Worm (Caenorhabditis elegans) whole organism, late embryonic: ENCODE measurements around the gene com-1.
A peak's percentile ranks its signal among the peaks of the same experiment; 100 is the strongest.

Experiments used
- C08G9.2 ChIP-seq: sonication (generic microtip); optimal IDR thresholded peaks from 2 replicates; lab custom pipeline; 2016; ENCODE audit warnings: mild to moderate bottlenecking, missing genetic modification characterization, moderate library complexity, missing compliant biosample characterization
- K09A11.1 ChIP-seq: sonication (generic microtip); optimal IDR thresholded peaks from 2 replicates; lab custom pipeline; 2017; ENCODE audit warnings: antibody characterized with exemption, mild to moderate bottlenecking, missing genetic modification characterization, missing compliant biosample characterization; ENCODE audit not compliant: insufficient read depth
- Y22D7AL.16 ChIP-seq: sonication (generic microtip); optimal IDR thresholded peaks from 2 replicates; lab custom pipeline; 2016; ENCODE audit warnings: missing genetic modification characterization, missing compliant biosample characterization
- ahr-1 ChIP-seq: sonication (generic microtip); optimal IDR thresholded peaks from 2 replicates; lab custom pipeline; 2016; ENCODE audit warnings: missing genetic modification characterization, missing compliant biosample characterization
- ama-1 ChIP-seq: fragments of 150-350 bp; optimal IDR thresholded peaks from 2 replicates; lab custom pipeline; 2014
- ceh-19 ChIP-seq: fragments of 200-800 bp; sonication (Bioruptor generic); optimal IDR thresholded peaks from 2 replicates; lab custom pipeline; 2018; ENCODE audit warnings: mild to moderate bottlenecking, missing genetic modification characterization, missing compliant biosample characterization
- ceh-2 ChIP-seq: sonication (generic microtip); optimal IDR thresholded peaks from 2 replicates; lab custom pipeline; 2016; ENCODE audit warnings: missing genotype, missing genetic modification characterization, missing compliant biosample characterization
- ceh-22 ChIP-seq: sonication (generic microtip); optimal IDR thresholded peaks from 2 replicates; lab custom pipeline; 2017; ENCODE audit warnings: missing biosample characterization, missing genetic modification characterization
- ceh-24 ChIP-seq: sonication (generic microtip); optimal IDR thresholded peaks from 2 replicates; lab custom pipeline; 2016; ENCODE audit warnings: mild to moderate bottlenecking, missing genetic modification characterization, missing compliant biosample characterization
- ceh-30 ChIP-seq: fragments of 150-350 bp; optimal IDR thresholded peaks from 2 replicates; lab custom pipeline; 2014; ENCODE audit warnings: missing biosample characterization, missing genetic modification characterization
- ceh-31 ChIP-seq: sonication (generic microtip); optimal IDR thresholded peaks from 2 replicates; lab custom pipeline; 2016; ENCODE audit warnings: missing genetic modification characterization, missing compliant biosample characterization
- ceh-34 ChIP-seq: sonication (generic microtip); optimal IDR thresholded peaks from 2 replicates; lab custom pipeline; 2016; ENCODE audit warnings: mild to moderate bottlenecking, missing genetic modification characterization, missing compliant biosample characterization
- ceh-9 ChIP-seq: sonication (generic microtip); optimal IDR thresholded peaks from 2 replicates; lab custom pipeline; 2016; ENCODE audit warnings: mild to moderate bottlenecking, missing genetic modification characterization, inconsistent platforms, missing compliant biosample characterization
- che-1 ChIP-seq: sonication (generic microtip); optimal IDR thresholded peaks from 2 replicates; lab custom pipeline; 2016; ENCODE audit warnings: mild to moderate bottlenecking, missing genetic modification characterization, missing compliant biosample characterization
- dmd-4 ChIP-seq: sonication (generic microtip); optimal IDR thresholded peaks from 2 replicates; lab custom pipeline; 2016; ENCODE audit warnings: borderline replicate concordance, missing genetic modification characterization, missing compliant biosample characterization
- dve-1 ChIP-seq: sonication (generic microtip); optimal IDR thresholded peaks from 2 replicates; lab custom pipeline; 2017; ENCODE audit warnings: antibody characterized with exemption, mild to moderate bottlenecking, missing genetic modification characterization, missing compliant biosample characterization
- elt-4 ChIP-seq: sonication (generic microtip); optimal IDR thresholded peaks from 2 replicates; lab custom pipeline; 2016; ENCODE audit warnings: missing genetic modification characterization, missing compliant biosample characterization
- eyg-1 ChIP-seq: sonication (generic microtip); optimal IDR thresholded peaks from 2 replicates; lab custom pipeline; 2016; ENCODE audit warnings: missing genotype, missing genetic modification characterization, missing compliant biosample characterization
- fax-1 ChIP-seq: sonication (generic microtip); optimal IDR thresholded peaks from 2 replicates; lab custom pipeline; 2016; ENCODE audit warnings: missing genotype, missing genetic modification characterization, missing compliant biosample characterization
- fkh-10 ChIP-seq: fragments of 150-350 bp; optimal IDR thresholded peaks from 2 replicates; lab custom pipeline; 2014; ENCODE audit warnings: missing biosample characterization, missing genetic modification reagents, missing genetic modification characterization
- gmeb-2 ChIP-seq: sonication (generic microtip); optimal IDR thresholded peaks from 2 replicates; lab custom pipeline; 2016; ENCODE audit warnings: missing genetic modification characterization, inconsistent platforms, missing compliant biosample characterization
- hlh-13 ChIP-seq: fragments of 200-800 bp; sonication (Bioruptor generic); optimal IDR thresholded peaks from 2 replicates; lab custom pipeline; 2018; ENCODE audit warnings: mild to moderate bottlenecking, missing genetic modification characterization, missing compliant biosample characterization
- hlh-15 ChIP-seq: sonication (generic microtip); optimal IDR thresholded peaks from 2 replicates; lab custom pipeline; 2016; ENCODE audit warnings: missing genetic modification characterization, missing compliant biosample characterization
- hlh-30 ChIP-seq: sonication (generic microtip); optimal IDR thresholded peaks from 2 replicates; lab custom pipeline; 2017; ENCODE audit warnings: antibody characterized with exemption, missing genetic modification characterization, missing compliant biosample characterization; ENCODE audit not compliant: insufficient read depth
- hlh-6 ChIP-seq: sonication (generic microtip); optimal IDR thresholded peaks from 2 replicates; lab custom pipeline; 2016; ENCODE audit warnings: missing genotype, missing genetic modification characterization, missing compliant biosample characterization
- lim-6 ChIP-seq: sonication (generic microtip); optimal IDR thresholded peaks from 2 replicates; lab custom pipeline; 2016; ENCODE audit warnings: missing genetic modification characterization, missing compliant biosample characterization
- madf-2 ChIP-seq: sonication (generic microtip); optimal IDR thresholded peaks from 2 replicates; lab custom pipeline; 2017; ENCODE audit warnings: missing genetic modification characterization, missing compliant biosample characterization
- nfya-1 ChIP-seq: sonication (generic microtip); optimal IDR thresholded peaks from 2 replicates; lab custom pipeline; 2017; ENCODE audit warnings: missing genetic modification characterization, mild to moderate bottlenecking, missing compliant biosample characterization, antibody characterized with exemption, moderate library complexity
- nhr-11 ChIP-seq: fragments of 150-350 bp; optimal IDR thresholded peaks from 2 replicates; lab custom pipeline; 2014; ENCODE audit warnings: missing biosample characterization, missing genetic modification characterization
- nhr-232 ChIP-seq: sonication (generic microtip); optimal IDR thresholded peaks from 2 replicates; lab custom pipeline; 2016; ENCODE audit warnings: missing genetic modification characterization, missing compliant biosample characterization
- npax-4 ChIP-seq: sonication (generic microtip); optimal IDR thresholded peaks from 2 replicates; lab custom pipeline; 2016; ENCODE audit warnings: missing genetic modification characterization, missing compliant biosample characterization
- odd-2 ChIP-seq: sonication (generic microtip); optimal IDR thresholded peaks from 2 replicates; lab custom pipeline; 2017; ENCODE audit warnings: antibody characterized with exemption, mild to moderate bottlenecking, missing genetic modification characterization, missing compliant biosample characterization
- pag-3 ChIP-seq: sonication (generic microtip); optimal IDR thresholded peaks from 2 replicates; lab custom pipeline; 2016; ENCODE audit warnings: missing compliant biosample characterization, missing genetic modification characterization, borderline replicate concordance
- pat-9 ChIP-seq: fragments of 200-800 bp; sonication (Bioruptor generic); optimal IDR thresholded peaks from 2 replicates; lab custom pipeline; 2018; ENCODE audit warnings: mild to moderate bottlenecking, missing genetic modification characterization, moderate library complexity, missing compliant biosample characterization
- pha-2 ChIP-seq: sonication (generic microtip); optimal IDR thresholded peaks from 2 replicates; lab custom pipeline; 2017; ENCODE audit warnings: mild to moderate bottlenecking, missing genetic modification characterization, missing compliant biosample characterization
- pqm-1 ChIP-seq: sonication (generic microtip); optimal IDR thresholded peaks from 2 replicates; lab custom pipeline; 2016; ENCODE audit warnings: missing genetic modification characterization, missing compliant biosample characterization
- ref-2 ChIP-seq: sonication (generic microtip); optimal IDR thresholded peaks from 2 replicates; lab custom pipeline; 2016; ENCODE audit warnings: missing genetic modification characterization, missing compliant biosample characterization
- rnt-1 ChIP-seq: sonication (generic microtip); optimal IDR thresholded peaks from 2 replicates; lab custom pipeline; 2016; ENCODE audit warnings: missing genetic modification characterization, missing compliant biosample characterization
- sox-2 ChIP-seq: fragments of 200-800 bp; sonication (Bioruptor generic); IDR thresholded peaks from 2 replicates; pipeline ENCODE4 v1.3.6; 2022; ENCODE audit warnings: missing genetic modification reagents, missing genetic modification characterization, missing compliant biosample characterization
- sox-4 ChIP-seq: sonication (generic microtip); optimal IDR thresholded peaks from 2 replicates; lab custom pipeline; 2017; ENCODE audit warnings: mild to moderate bottlenecking, missing genetic modification characterization, inconsistent platforms, missing compliant biosample characterization
- syd-9 ChIP-seq: sonication (generic microtip); optimal IDR thresholded peaks from 2 replicates; lab custom pipeline; 2016; ENCODE audit warnings: mild to moderate bottlenecking, missing genetic modification characterization, moderate library complexity, missing compliant biosample characterization
- tbx-2 ChIP-seq: sonication (generic microtip); optimal IDR thresholded peaks from 2 replicates; lab custom pipeline; 2016; ENCODE audit warnings: missing genetic modification characterization, missing compliant biosample characterization
- tbx-7 ChIP-seq: sonication (generic microtip); optimal IDR thresholded peaks from 2 replicates; lab custom pipeline; 2016; ENCODE audit warnings: missing genotype, missing genetic modification characterization, missing compliant biosample characterization
- ttx-3 ChIP-seq: sonication (generic microtip); optimal IDR thresholded peaks from 2 replicates; lab custom pipeline; 2016; ENCODE audit warnings: missing genetic modification reagents, missing genetic modification characterization, missing compliant biosample characterization
- unc-3 ChIP-seq, 2 experiments: fragments of 200-800 bp in 1 of 2; sonication (Bioruptor generic) in 1 of 2; sonication (generic microtip) in 1 of 2; conservative IDR thresholded peaks in 1 of 2; optimal IDR thresholded peaks in 1 of 2; 2 replicates each; pipeline versions ENCODE4 v1.3.6 to Lab custom; 2016 to 2022; ENCODE audit warnings: missing compliant biosample characterization in 2 of 2, missing genetic modification characterization in 2 of 2, missing genetic modification reagents in 1 of 2
- unc-42 ChIP-seq: sonication (generic microtip); optimal IDR thresholded peaks from 2 replicates; lab custom pipeline; 2016; ENCODE audit warnings: missing genotype, missing genetic modification characterization, missing compliant biosample characterization
- unc-86 ChIP-seq: sonication (generic microtip); optimal IDR thresholded peaks from 2 replicates; lab custom pipeline; 2016; ENCODE audit warnings: missing genetic modification characterization, missing compliant biosample characterization
- zip-5 ChIP-seq: sonication (generic microtip); optimal IDR thresholded peaks from 2 replicates; lab custom pipeline; 2016; ENCODE audit warnings: missing genetic modification characterization, missing compliant biosample characterization
- ztf-16 ChIP-seq: sonication (generic microtip); optimal IDR thresholded peaks from 2 replicates; lab custom pipeline; 2017; ENCODE audit warnings: missing genetic modification characterization, missing compliant biosample characterization

Gene com-1

ce11 chrIII:10895817-10896413 is at the start of gene com-1:
com-1 (plus strand) TSS chrIII:10896363.
- TF ChIP-seq unc-42 (tag; lab: Kevin White, UChicago), result peak; percentile 14
- TF ChIP-seq hlh-13 (GFP tag; lab: Kevin White, UChicago), result no peak
- TF ChIP-seq ceh-34 (tag; lab: Kevin White, UChicago), result no peak
- TF ChIP-seq dmd-4, result no peak
- TF ChIP-seq ceh-9 (tag; lab: Kevin White, UChicago), result no peak
- TF ChIP-seq nfya-1 (tag; lab: Kevin White, UChicago), result peak; percentile 10
- TF ChIP-seq hlh-6 (tag; lab: Kevin White, UChicago), result no peak
- TF ChIP-seq lim-6, result no peak
- no peak for TF ChIP-seq syd-9 (tag; lab: Kevin White, UChicago)

- TF ChIP-seq ahr-1 (tag; lab: Kevin White, UChicago) (peak; percentile 42), pha-2 (peak; percentile 71), rnt-1 (tag; lab: Kevin White, UChicago) (peak; percentile 65), odd-2 (tag; lab: Kevin White, UChicago) (no peak), sox-4 (peak; percentile 63), C08G9.2 (tag; lab: Kevin White, UChicago) (peak; percentile 73), ceh-34 (tag; lab: Kevin White, UChicago) (peak; percentile 76), tbx-7 (tag; lab: Kevin White, UChicago) (no peak), unc-3 (GFP tag; conservative IDR thresholded peaks at IDR 0.05; lab: Robert Waterston, UW) (peak; percentile 59), unc-3 (tag; optimal IDR thresholded peaks at IDR 0.05; lab: Kevin White, UChicago) (peak; percentile 63), lim-6 (peak; percentile 50), ttx-3 (tag; lab: Kevin White, UChicago) (peak; percentile 80), che-1 (peak; percentile 65), ceh-19 (GFP tag; lab: Kevin White, UChicago) (peak; percentile 67), ceh-9 (tag; lab: Kevin White, UChicago) (no peak), nhr-11 (no peak), pag-3 (no peak), tbx-2 (tag; lab: Kevin White, UChicago) (peak; percentile 86), hlh-15 (tag; lab: Kevin White, UChicago) (peak; percentile 46), hlh-30 (tag; lab: Kevin White, UChicago) (no peak), fax-1 (tag; lab: Kevin White, UChicago) (peak; percentile 69), ztf-16 (peak; percentile 91), gmeb-2 (tag; lab: Kevin White, UChicago) (peak; percentile 50), ref-2 (peak; percentile 80), ceh-31 (peak; percentile 92), madf-2 (peak; percentile 62), npax-4 (tag; lab: Kevin White, UChicago) (peak; percentile 66), dve-1 (peak; percentile 74), nhr-232 (tag; lab: Kevin White, UChicago) (peak; percentile 50), sox-2 (GFP tag; lab: Robert Waterston, UW) (peak; percentile 17; the same call in 1 of the 2 replicates), ceh-2 (peak; percentile 70), zip-5 (tag; lab: Kevin White, UChicago) (peak; percentile 28), eyg-1 (tag; lab: Kevin White, UChicago) (peak; percentile 47), fkh-10 (GFP tag; lab: Kevin White, UChicago) (no peak), elt-4 (no peak), Y22D7AL.16 (tag; lab: Kevin White, UChicago) (peak; percentile 67), ama-1 (lab: Kevin White, UChicago) (no peak), ceh-30 (tag; lab: Kevin White, UChicago) (peak; percentile 61), ceh-22 (tag; lab: Kevin White, UChicago) (no peak), pat-9 (tag; lab: Kevin White, UChicago) (peak; percentile 77), pqm-1 (tag; lab: Kevin White, UChicago) (peak; percentile 30), unc-86 (peak; percentile 88), dmd-4 (peak; percentile 38), ceh-24 (tag; lab: Kevin White, UChicago) (peak; percentile 46), K09A11.1 (tag; lab: Kevin White, UChicago) (peak; percentile 35)
These were observed 47.3 kb upstream of the com-1 start, which contains the start of the genes fbxb-85 and hex-3 for ce11 chrIII:10848858-10849257. fbxb-85 (minus strand) TSS chrIII:10848963. hex-3 (plus strand) TSS chrIII:10849222.
